Worm (Caenorhabditis elegans): ENCODE data around the gene coq-3.
A peak's percentile ranks its signal among the peaks of the same experiment; 100 is the strongest.

The coq-3 gene

ce11 chrIV:14822267-14822666 lies 26.1 kb upstream of the coq-3 start (continued):
- TF ChIP-seq nfya-1 (tag; optimal IDR thresholded peaks at IDR 0.05; ENCODE audit: borderline replicate concordance, insufficient read depth) (no peak), unc-62 (GFP tag; optimal IDR thresholded peaks at IDR 0.05) (no peak), nhr-90 (tag; optimal IDR thresholded peaks at IDR 0.05) (peak; percentile 34), nhr-27 (tag; optimal IDR thresholded peaks at IDR 0.05) (no peak), pbrm-1 (GFP tag; IDR thresholded peaks at IDR 0.05) (peak; percentile 73), chd-7 (tag; optimal IDR thresholded peaks at IDR 0.05) (no peak), F33H1.4 (GFP tag; IDR thresholded peaks at IDR 0.05) (peak; percentile 33; the same call in 1 of the 2 replicates), snpc-3.4 (tag; optimal IDR thresholded peaks at IDR 0.05) (peak; percentile 48), tbp1 (GFP tag; optimal IDR thresholded peaks at IDR 0.05) (peak; percentile 41), K12H6.12 (tag; optimal IDR thresholded peaks at IDR 0.05) (no peak), mes-4 (tag; optimal IDR thresholded peaks at IDR 0.05) (no peak), cebp-1 (GFP tag; IDR thresholded peaks at IDR 0.05) (no peak), cebp-1 (tag; optimal IDR thresholded peaks at IDR 0.05) (no peak), lin-40 (tag; optimal IDR thresholded peaks at IDR 0.05) (peak; percentile 41), B0261.1 (tag; optimal IDR thresholded peaks at IDR 0.05) (no peak), ceh-40 (GFP tag; IDR thresholded peaks at IDR 0.05) (no peak), ets-4 (GFP tag; optimal IDR thresholded peaks at IDR 0.05) (no peak), mel-28 (tag; optimal IDR thresholded peaks at IDR 0.05; ENCODE audit: borderline replicate concordance) (no peak), hsf-1 (GFP tag; IDR thresholded peaks at IDR 0.05) (no peak), lin-26 (GFP tag; IDR thresholded peaks at IDR 0.05) (no peak), Y53G8AR.9 (GFP tag; conservative IDR thresholded peaks at IDR 0.05) (peak; percentile 87; the same call in 1 of the 2 replicates), F49E8.2 (tag; optimal IDR thresholded peaks at IDR 0.05; ENCODE audit: insufficient read depth) (no peak), F55B11.4 (tag; optimal IDR thresholded peaks at IDR 0.05; ENCODE audit: borderline replicate concordance, insufficient read depth) (no peak), Y67H2A.10 (GFP tag; conservative IDR thresholded peaks at IDR 0.05) (no peak), nfya-2 (GFP tag; IDR thresholded peaks at IDR 0.05) (no peak), aptf-3 (GFP tag; IDR thresholded peaks at IDR 0.05) (no peak), aptf-2 (GFP tag; conservative IDR thresholded peaks at IDR 0.05) (no peak), F22D6.2 (tag; optimal IDR thresholded peaks at IDR 0.05) (no peak), bed-1 (GFP tag; IDR thresholded peaks at IDR 0.05) (no peak), ztf-18 (tag; optimal IDR thresholded peaks at IDR 0.05) (peak; percentile 49), F37B4.10 (GFP tag; IDR thresholded peaks at IDR 0.05) (no peak), snpc-4 (GFP tag; optimal IDR thresholded peaks at IDR 0.05) (peak; percentile 72), snpc-4 (tag; optimal IDR thresholded peaks at IDR 0.05) (peak in 3 of 4 experiments; percentile 3 to 92 (median 52)), unc-130 (GFP tag; optimal IDR thresholded peaks at IDR 0.05) (no peak), Y56A3A.18 (GFP tag; IDR thresholded peaks at IDR 0.05) (no peak; the same call in none of the 2 replicates), C17E4.6 (GFP tag; IDR thresholded peaks at IDR 0.05) (no peak; the same call in 1 of the 2 replicates), nhr-120 (GFP tag; IDR thresholded peaks at IDR 0.05) (no peak), hlh-26 (GFP tag; conservative IDR thresholded peaks at IDR 0.05) (no peak), rpc-1 (optimal IDR thresholded peaks at IDR 0.05) (no peak), rpc-1 (tag; optimal IDR thresholded peaks at IDR 0.05) (no peak), F39B2.1 (GFP tag; IDR thresholded peaks at IDR 0.05) (no peak), ztf-28 (GFP tag; IDR thresholded peaks at IDR 0.05) (no peak), gei-17 (GFP tag; optimal IDR thresholded peaks at IDR 0.05) (no peak), egl-44 (GFP tag; IDR thresholded peaks at IDR 0.05) (no peak), ceh-27 (GFP tag; optimal IDR thresholded peaks at IDR 0.05) (no peak), nfyb-1 (GFP tag; IDR thresholded peaks at IDR 0.05) (no peak), hrde-1 (tag; optimal IDR thresholded peaks at IDR 0.05; ENCODE audit: borderline replicate concordance) (peak; percentile 23), F52B5.7 (tag; optimal IDR thresholded peaks at IDR 0.05) (no peak), athp-1 (tag; optimal IDR thresholded peaks at IDR 0.05) (no peak)
